Worm (Caenorhabditis elegans): ENCODE data around the gene pmk-1.

pmk-1 gene

DNA sequence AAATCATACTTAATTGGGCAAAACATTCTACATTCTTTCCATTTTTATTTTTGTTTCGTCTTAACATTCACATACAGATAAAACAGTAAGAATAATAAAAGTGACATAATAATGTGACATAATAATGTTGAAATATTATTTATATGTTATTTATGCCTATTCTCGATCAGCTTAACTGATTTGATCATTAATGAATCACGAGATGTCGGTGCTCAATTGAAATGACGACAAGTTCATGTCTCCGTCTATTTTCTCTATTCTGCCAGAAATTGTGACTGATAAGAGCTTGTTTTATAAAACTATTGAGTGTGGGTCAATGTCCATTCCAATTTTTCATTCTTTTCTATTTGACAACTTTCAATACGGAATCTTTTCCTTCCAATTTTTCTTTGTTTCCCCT lies 3.1 kb downstream of the pmk-1 start (continued):
- TF ChIP-seq nhr-102 (tag; optimal IDR thresholded peaks at IDR 0.05): peak; percentile 48
- TF ChIP-seq fkh-10 (GFP tag; optimal IDR thresholded peaks at IDR 0.05): no peak
- peak; percentile 72 for TF ChIP-seq pqm-1 (tag; optimal IDR thresholded peaks at IDR 0.05)
- peak; percentile 28 for TF ChIP-seq mes-2 (tag; optimal IDR thresholded peaks at IDR 0.05; ENCODE audit: poor library complexity, severe bottlenecking)
- TF ChIP-seq R02D3.7 (tag; optimal IDR thresholded peaks at IDR 0.05): no peak

ce11 chrIV:8152145-8152544 lies 3.6 kb downstream of the pmk-1 start, which contains the start of gene faah-2:
TSS of gene faah-2 (plus strand) at chrIV:8152445.
- TF ChIP-seq hlh-30 (tag; optimal IDR thresholded peaks at IDR 0.05; ENCODE audit: insufficient read depth) (no peak), duxl-1 (tag; optimal IDR thresholded peaks at IDR 0.05; ENCODE audit: poor library complexity) (no peak), ces-1 (GFP tag; optimal IDR thresholded peaks at IDR 0.05) (no peak), cey-2 (tag; optimal IDR thresholded peaks at IDR 0.05; ENCODE audit: borderline replicate concordance, insufficient read depth) (no peak), unc-62 (GFP tag; optimal IDR thresholded peaks at IDR 0.05 in 1 of 2) (peak in 1 of 2 experiments; percentile 50), unc-62 (tag; optimal IDR thresholded peaks at IDR 0.05) (no peak)

DNA sequence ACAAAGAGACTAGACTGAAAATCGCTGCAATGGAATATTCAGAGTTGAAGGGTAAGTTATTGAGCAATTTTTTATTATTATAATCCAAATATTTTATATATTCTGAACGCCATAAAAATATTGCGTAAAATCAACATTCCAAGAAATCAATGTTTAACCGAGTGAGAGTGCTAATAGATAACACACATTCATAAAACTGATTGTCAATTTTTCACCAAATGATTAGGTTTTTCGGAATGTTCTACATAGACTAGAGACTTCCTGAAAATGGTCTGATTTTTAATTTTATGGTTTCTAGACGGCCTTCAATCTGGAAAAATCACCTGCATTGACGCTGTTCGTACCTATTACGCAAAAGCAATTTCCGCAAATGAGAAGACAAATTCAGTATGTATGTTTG lies 4.1 kb downstream of the pmk-1 start:
- TF ChIP-seq vab-7 (GFP tag; IDR thresholded peaks at IDR 0.05) (no peak), nhr-28 (tag; optimal IDR thresholded peaks at IDR 0.05) (peak; percentile 53), pqm-1 (tag; optimal IDR thresholded peaks at IDR 0.05) (peak; percentile 54), zag-1 (tag; optimal IDR thresholded peaks at IDR 0.05) (no peak), Y5F2A.4 (GFP tag; optimal IDR thresholded peaks at IDR 0.05) (no peak), hlh-11 (tag; optimal IDR thresholded peaks at IDR 0.05) (peak; percentile 11), daf-16 (GFP tag; optimal IDR thresholded peaks at IDR 0.05) (no peak), daf-16 (tag; optimal IDR thresholded peaks at IDR 0.05) (peak; percentile 49), dve-1 (tag; optimal IDR thresholded peaks at IDR 0.05; ENCODE audit: insufficient read depth) (peak; percentile 21), dmd-6 (GFP tag; IDR thresholded peaks at IDR 0.05) (0 out of 2 replicates have a peak, but pooled peaks have one; percentile 9), lir-3 (tag; optimal IDR thresholded peaks at IDR 0.05) (no peak), D1046.2 (GFP tag; IDR thresholded peaks at IDR 0.05) (no peak)

DNA sequence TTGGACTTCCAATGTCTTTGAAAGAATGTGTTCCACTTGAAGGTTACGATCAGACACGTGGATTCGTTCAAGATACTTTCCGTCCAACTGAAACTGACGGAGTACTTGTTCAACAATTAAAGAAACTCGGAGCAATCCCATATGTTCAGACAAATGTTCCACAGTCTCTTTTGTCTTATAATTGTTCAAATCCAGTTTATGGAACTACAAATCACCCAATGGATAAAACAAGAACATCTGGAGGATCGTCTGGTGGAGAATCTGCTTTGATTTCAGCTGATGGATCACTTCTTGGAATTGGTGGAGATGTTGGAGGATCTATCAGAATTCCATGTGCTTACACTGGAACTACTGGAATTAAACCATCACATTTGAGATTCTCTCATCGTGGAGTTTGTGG lies 4.6 kb downstream of the pmk-1 start:
- TF ChIP-seq dmd-8 (GFP tag; IDR thresholded peaks at IDR 0.05) (no peak), unc-62 (GFP tag; optimal IDR thresholded peaks at IDR 0.05 in 1 of 2) (peak in 1 of 2 experiments; percentile 93), unc-62 (tag; optimal IDR thresholded peaks at IDR 0.05) (no peak)

- TF ChIP-seq daf-8 (GFP tag; IDR thresholded peaks at IDR 0.05) (no peak), unc-62 (GFP tag; optimal IDR thresholded peaks at IDR 0.05 in 1 of 2) (peak in 1 of 2 experiments; percentile 66), unc-62 (tag; optimal IDR thresholded peaks at IDR 0.05) (no peak), aha-1 (tag) (peak; percentile 54), mes-2 (tag; optimal IDR thresholded peaks at IDR 0.05; ENCODE audit: poor library complexity, severe bottlenecking) (peak; percentile 28), pqm-1 (tag; optimal IDR thresholded peaks at IDR 0.05) (no peak)
Measured at ce11 chrIV:8154966-8155365, 6.4 kb downstream of the pmk-1 start.

ce11 chrIV:8157161-8157560 lies 8.6 kb downstream of the pmk-1 start, which contains the start of gene B0218.5:
TSS of gene B0218.5 (minus strand) at chrIV:8157261.
- TF ChIP-seq ces-1 (GFP tag; optimal IDR thresholded peaks at IDR 0.05) (no peak), lim-7 (GFP tag; IDR thresholded peaks at IDR 0.05) (no peak), snpc-1.2 (GFP tag; IDR thresholded peaks at IDR 0.05) (no peak), nhr-237 (tag; optimal IDR thresholded peaks at IDR 0.05) (no peak), dmd-6 (GFP tag; IDR thresholded peaks at IDR 0.05) (no peak), nhr-28 (tag; optimal IDR thresholded peaks at IDR 0.05) (no peak), mxl-3 (GFP tag; optimal IDR thresholded peaks at IDR 0.05) (no peak), nhr-25 (tag; optimal IDR thresholded peaks at IDR 0.05; ENCODE audit: borderline replicate concordance, insufficient read depth) (no peak), ceh-28 (tag; optimal IDR thresholded peaks at IDR 0.05) (no peak), unc-130 (GFP tag; optimal IDR thresholded peaks at IDR 0.05) (no peak), ctbp-1 (GFP tag; IDR thresholded peaks at IDR 0.05) (no peak), dpl-1 (GFP tag; optimal IDR thresholded peaks at IDR 0.05) (no peak), set-16 (GFP tag; IDR thresholded peaks at IDR 0.05) (no peak), D1046.2 (GFP tag; IDR thresholded peaks at IDR 0.05) (no peak), F44E2.7 (GFP tag; IDR thresholded peaks at IDR 0.05) (no peak), Y105C5A.15 (GFP tag; IDR thresholded peaks at IDR 0.05) (no peak), ceh-82 (tag; optimal IDR thresholded peaks at IDR 0.05) (no peak), pha-4 (GFP tag; IDR thresholded peaks at IDR 0.05) (no peak), pha-4 (tag; optimal IDR thresholded peaks at IDR 0.05) (no peak)

Measured in whole organism, L4 larva.